Worm (Caenorhabditis elegans) whole organism, young adult: ENCODE data around the gene srd-12.

ENCODE experiments used
- B0019.2 ChIP-seq: fragments of 200-800 bp; sonication (Bioruptor generic); conservative IDR thresholded peaks from 2 replicates; pipeline ENCODE4 v1.3.6; 2022; ENCODE audit warnings: missing genetic modification reagents, missing genetic modification characterization, missing compliant biosample characterization
- B0261.1 ChIP-seq: sonication (generic microtip); optimal IDR thresholded peaks from 2 replicates; lab custom pipeline; 2016; ENCODE audit warnings: mild to moderate bottlenecking, missing genetic modification characterization, moderate library complexity, missing compliant biosample characterization
- B0336.3 ChIP-seq: fragments of 200-800 bp; sonication (Bioruptor generic); IDR thresholded peaks from 2 replicates; pipeline ENCODE4 v1.3.6; 2022; ENCODE audit warnings: missing genetic modification characterization, missing compliant biosample characterization
- C06A6.2 ChIP-seq: fragments of 200-800 bp; sonication (Bioruptor generic); conservative IDR thresholded peaks from 2 replicates; pipeline ENCODE4 v1.3.6; 2022; ENCODE audit warnings: missing genetic modification characterization, missing compliant biosample characterization
- D2030.7 ChIP-seq: fragments of 200-800 bp; sonication (Bioruptor generic); IDR thresholded peaks from 2 replicates; pipeline ENCODE4 v1.3.6; 2022; ENCODE audit warnings: missing genetic modification reagents, missing genetic modification characterization, missing compliant biosample characterization
- F52B5.7 ChIP-seq: sonication (generic microtip); optimal IDR thresholded peaks from 2 replicates; lab custom pipeline; 2016; ENCODE audit warnings: mild to moderate bottlenecking, missing genetic modification characterization, missing compliant biosample characterization
- Y53G8AR.9 ChIP-seq: fragments of 200-800 bp; sonication (Bioruptor generic); conservative IDR thresholded peaks from 2 replicates; pipeline ENCODE4 v1.3.6; 2022; ENCODE audit warnings: missing genetic modification reagents, missing genetic modification characterization, missing compliant biosample characterization
- Y56A3A.18 ChIP-seq: fragments of 200-800 bp; sonication (Bioruptor generic); IDR thresholded peaks from 2 replicates; pipeline ENCODE4 v1.3.6; 2022; ENCODE audit warnings: missing genetic modification reagents, missing genetic modification characterization, missing compliant biosample characterization
- Y79H2A.3 ChIP-seq: fragments of 200-800 bp; sonication (Bioruptor generic); conservative IDR thresholded peaks from 2 replicates; pipeline ENCODE4 v1.3.6; 2022; ENCODE audit warnings: missing genetic modification reagents, missing genetic modification characterization, missing compliant biosample characterization
- aptf-3 ChIP-seq: fragments of 200-800 bp; sonication (Bioruptor generic); IDR thresholded peaks from 2 replicates; pipeline ENCODE4 v1.3.6; 2022; ENCODE audit warnings: missing genetic modification characterization, missing compliant biosample characterization
- atf-7 ChIP-seq: sonication (generic microtip); optimal IDR thresholded peaks from 2 replicates; lab custom pipeline; 2017; ENCODE audit warnings: mild to moderate bottlenecking, missing genetic modification characterization, missing compliant biosample characterization
- attf-6 ChIP-seq: fragments of 200-800 bp; sonication (Bioruptor generic); IDR thresholded peaks from 2 replicates; pipeline ENCODE4 v1.3.6; 2022; ENCODE audit warnings: missing genetic modification reagents, missing genetic modification characterization, missing compliant biosample characterization
- bed-2 ChIP-seq: fragments of 200-800 bp; sonication (Bioruptor generic); IDR thresholded peaks from 2 replicates; pipeline ENCODE4 v1.3.6; 2022; ENCODE audit warnings: missing genetic modification reagents, missing genetic modification characterization, missing compliant biosample characterization
- ccch-3 ChIP-seq: fragments of 200-800 bp; sonication (Bioruptor generic); optimal IDR thresholded peaks from 2 replicates; lab custom pipeline; 2018; ENCODE audit warnings: mild to moderate bottlenecking, missing genetic modification characterization, missing compliant biosample characterization
- cebp-1 ChIP-seq, 2 experiments: fragments of 200-800 bp in 1 of 2; sonication (Bioruptor generic) in 1 of 2; sonication (generic microtip) in 1 of 2; IDR thresholded peaks in 1 of 2; optimal IDR thresholded peaks in 1 of 2; 2 replicates each; pipeline versions ENCODE4 v1.3.6 to Lab custom; 2017 to 2022; ENCODE audit warnings: missing compliant biosample characterization in 2 of 2, missing genetic modification characterization in 2 of 2, mild to moderate bottlenecking in 1 of 2, missing genetic modification reagents in 1 of 2, moderate library complexity in 1 of 2
- ceh-40 ChIP-seq: fragments of 200-800 bp; sonication (Bioruptor generic); IDR thresholded peaks from 2 replicates; pipeline ENCODE4 v1.3.6; 2022; ENCODE audit warnings: missing genetic modification characterization, missing compliant biosample characterization
- dox-1 ChIP-seq: fragments of 200-800 bp; sonication (Bioruptor generic); IDR thresholded peaks from 2 replicates; pipeline ENCODE4 v1.3.6; 2022; ENCODE audit warnings: missing genetic modification reagents, missing genetic modification characterization, missing compliant biosample characterization
- dpl-1 ChIP-seq: fragments of 150-350 bp; optimal IDR thresholded peaks from 2 replicates; lab custom pipeline; 2014; ENCODE audit warnings: missing biosample characterization, missing genetic modification reagents, missing genetic modification characterization
- ets-4 ChIP-seq: fragments of 200-800 bp; sonication (Bioruptor generic); optimal IDR thresholded peaks from 2 replicates; lab custom pipeline; 2018; ENCODE audit warnings: mild to moderate bottlenecking, missing genetic modification characterization, missing compliant biosample characterization
- gei-17 ChIP-seq: fragments of 200-800 bp; sonication (Bioruptor generic); optimal IDR thresholded peaks from 2 replicates; lab custom pipeline; 2018; ENCODE audit warnings: mild to moderate bottlenecking, missing genetic modification characterization, missing compliant biosample characterization
- lag-1 ChIP-seq: fragments of 200-800 bp; sonication (Bioruptor generic); IDR thresholded peaks from 2 replicates; pipeline ENCODE4 v1.3.6; 2022; ENCODE audit warnings: missing genetic modification reagents, missing genetic modification characterization, missing compliant biosample characterization
- lin-26 ChIP-seq: fragments of 200-800 bp; sonication (Bioruptor generic); IDR thresholded peaks from 2 replicates; pipeline ENCODE4 v1.3.6; 2022; ENCODE audit warnings: missing genetic modification reagents, missing genetic modification characterization, missing compliant biosample characterization
- madf-10 ChIP-seq: sonication (generic microtip); optimal IDR thresholded peaks from 2 replicates; lab custom pipeline; 2016; ENCODE audit warnings: mild to moderate bottlenecking, missing genetic modification characterization, missing compliant biosample characterization
- mcd-1 ChIP-seq: fragments of 200-800 bp; sonication (Bioruptor generic); IDR thresholded peaks from 2 replicates; pipeline ENCODE4 v1.3.6; 2022; ENCODE audit warnings: missing genetic modification reagents, missing genetic modification characterization, missing compliant biosample characterization
- mxl-1 ChIP-seq: sonication (generic microtip); optimal IDR thresholded peaks from 2 replicates; lab custom pipeline; 2016; ENCODE audit warnings: missing genetic modification characterization, missing compliant biosample characterization
- nfya-2 ChIP-seq: fragments of 200-800 bp; sonication (Bioruptor generic); IDR thresholded peaks from 2 replicates; pipeline ENCODE4 v1.3.6; 2022; ENCODE audit warnings: missing genetic modification reagents, missing genetic modification characterization, missing compliant biosample characterization
- nhr-27 ChIP-seq: fragments of 200-800 bp; sonication (Bioruptor generic); optimal IDR thresholded peaks from 2 replicates; lab custom pipeline; 2018; ENCODE audit warnings: mild to moderate bottlenecking, missing genetic modification characterization, moderate library complexity, missing compliant biosample characterization
- nhr-80 ChIP-seq: sonication (generic microtip); optimal IDR thresholded peaks from 2 replicates; lab custom pipeline; 2016; ENCODE audit warnings: missing genetic modification characterization, missing compliant biosample characterization
- nhr-90 ChIP-seq: sonication (generic microtip); optimal IDR thresholded peaks from 2 replicates; lab custom pipeline; 2016; ENCODE audit warnings: missing genotype, mild to moderate bottlenecking, missing genetic modification characterization, missing compliant biosample characterization
- pha-4 ChIP-seq: fragments of 150-350 bp; sonication (generic microtip); optimal IDR thresholded peaks from 2 replicates; lab custom pipeline; 2014; ENCODE audit warnings: missing biosample characterization, missing genetic modification reagents, missing genetic modification characterization
- rcor-1 ChIP-seq: fragments of 200-800 bp; sonication (Bioruptor generic); IDR thresholded peaks from 2 replicates; pipeline ENCODE4 v1.3.6; 2022; ENCODE audit warnings: missing genetic modification reagents, missing genetic modification characterization, missing compliant biosample characterization
- rec-8 ChIP-seq, 2 experiments: sonication (generic microtip); optimal IDR thresholded peaks; 2 replicates each; lab custom pipeline; 2016; ENCODE audit warnings: mild to moderate bottlenecking in 2 of 2, missing genetic modification characterization in 2 of 2, missing genetic modification reagents in 2 of 2, missing genotype in 2 of 2, missing biosample characterization in 1 of 2, missing compliant biosample characterization in 1 of 2, moderate library complexity in 1 of 2
- repo-1 ChIP-seq: sonication (generic microtip); optimal IDR thresholded peaks from 2 replicates; lab custom pipeline; 2017; ENCODE audit warnings: mild to moderate bottlenecking, missing genetic modification characterization, missing compliant biosample characterization
- rpc-1 ChIP-seq, 2 experiments: fragments of 150-350 bp in 1 of 2; sonication (generic microtip) in 1 of 2; optimal IDR thresholded peaks; 2 replicates each; lab custom pipeline; 2014 to 2018; ENCODE audit warnings: missing biosample characterization in 1 of 2, missing genetic modification characterization in 1 of 2, missing genetic modification reagents in 1 of 2, missing genotype in 1 of 2
- tbp1 ChIP-seq: fragments of 200-800 bp; sonication (Bioruptor generic); optimal IDR thresholded peaks from 2 replicates; lab custom pipeline; 2018; ENCODE audit warnings: mild to moderate bottlenecking, missing genetic modification characterization, missing compliant biosample characterization
- tlf-1 ChIP-seq: fragments of 200-800 bp; sonication (Bioruptor generic); optimal IDR thresholded peaks from 2 replicates; lab custom pipeline; 2018; ENCODE audit warnings: mild to moderate bottlenecking, missing genetic modification characterization, missing compliant biosample characterization
- zfh-2 ChIP-seq: fragments of 200-800 bp; sonication (Bioruptor generic); conservative IDR thresholded peaks from 2 replicates; pipeline ENCODE4 v1.3.6; 2022; ENCODE audit warnings: missing genetic modification reagents, missing genetic modification characterization, missing compliant biosample characterization
- ztf-22 ChIP-seq: fragments of 200-800 bp; sonication (Bioruptor generic); optimal IDR thresholded peaks from 2 replicates; lab custom pipeline; 2018; ENCODE audit warnings: mild to moderate bottlenecking, missing genetic modification characterization, moderate library complexity, missing compliant biosample characterization
- ztf-25 ChIP-seq: fragments of 200-800 bp; sonication (Bioruptor generic); IDR thresholded peaks from 2 replicates; pipeline ENCODE4 v1.3.6; 2022; ENCODE audit warnings: missing genetic modification reagents, missing genetic modification characterization, missing compliant biosample characterization
- ztf-26 ChIP-seq: sonication (generic microtip); optimal IDR thresholded peaks from 2 replicates; lab custom pipeline; 2017; ENCODE audit warnings: missing genetic modification characterization, missing compliant biosample characterization

srd-12 gene

ce11 chrIV:5655966-5656389, 25.9 kb upstream of the srd-12 start (continued):
- TF ChIP-seq Y79H2A.3 (GFP tag; lab: Robert Waterston, UW): no peak
- TF ChIP-seq nhr-27 (tag; lab: Kevin White, UChicago): no peak
- TF ChIP-seq tlf-1 (GFP tag; lab: Kevin White, UChicago): no peak
- TF ChIP-seq B0261.1: no peak
- no peak for TF ChIP-seq rpc-1 (optimal IDR thresholded peaks at IDR 0.05; lab: Kevin White, UChicago)
- TF ChIP-seq rpc-1 (tag; optimal IDR thresholded peaks at IDR 0.05; lab: Kevin White, UChicago): no peak
- peak; percentile 68 for TF ChIP-seq ztf-26 (tag; lab: Kevin White, UChicago)
- TF ChIP-seq D2030.7 (GFP tag; lab: Robert Waterston, UW): no peak
- no peak for TF ChIP-seq zfh-2 (GFP tag; lab: Robert Waterston, UW)
- TF ChIP-seq lin-26 (GFP tag; lab: Robert Waterston, UW): 0 out of 2 replicates have a peak, but pooled peaks have one; percentile 53

- TF ChIP-seq repo-1 (tag; lab: Kevin White, UChicago): no peak
- no peak for TF ChIP-seq F52B5.7 (tag; lab: Kevin White, UChicago)
- TF ChIP-seq ets-4: no peak
- no peak for TF ChIP-seq mxl-1 (tag; lab: Kevin White, UChicago)
- TF ChIP-seq gei-17 (GFP tag; lab: Kevin White, UChicago): no peak
Measured at ce11 chrIV:5654693-5655092, 24.6 kb upstream of the srd-12 start.

- peak; percentile 59; the same call in 1 of the 2 replicates for TF ChIP-seq dox-1 (GFP tag; lab: Robert Waterston, UW)
- peak; percentile 38 for TF ChIP-seq madf-10
- TF ChIP-seq aptf-3 (GFP tag; lab: Robert Waterston, UW): no peak
- no peak for TF ChIP-seq rcor-1 (GFP tag; lab: Robert Waterston, UW)
- TF ChIP-seq ceh-40 (GFP tag; lab: Robert Waterston, UW): no peak
- TF ChIP-seq nhr-90: peak; percentile 21
- no peak for TF ChIP-seq tbp1 (GFP tag; lab: Kevin White, UChicago)
- TF ChIP-seq nfya-2 (GFP tag; lab: Robert Waterston, UW): no peak
- no peak for TF ChIP-seq lag-1 (GFP tag; lab: Robert Waterston, UW)
- peak; percentile 38 for TF ChIP-seq atf-7
- TF ChIP-seq rec-8 (tag; optimal IDR thresholded peaks at IDR 0.05; lab: Kevin White, UChicago): no peak
- TF ChIP-seq nhr-80 (tag; lab: Kevin White, UChicago): peak; percentile 92
- TF ChIP-seq bed-2: no peak
- no peak for TF ChIP-seq C06A6.2 (GFP tag; lab: Robert Waterston, UW)
- TF ChIP-seq ccch-3 (GFP tag; lab: Kevin White, UChicago): no peak
- TF ChIP-seq Y53G8AR.9 (GFP tag; lab: Robert Waterston, UW): 0 out of 2 replicates have a peak, but pooled peaks have one; percentile 41
- peak; percentile 65 for TF ChIP-seq pha-4
- no peak for TF ChIP-seq ztf-22 (GFP tag; lab: Kevin White, UChicago)
- TF ChIP-seq ztf-25 (GFP tag; lab: Robert Waterston, UW): no peak
- TF ChIP-seq mcd-1 (GFP tag; lab: Robert Waterston, UW): 0 out of 2 replicates have a peak, but pooled peaks have one; percentile 6
- TF ChIP-seq attf-6 (GFP tag; lab: Robert Waterston, UW): no peak
Measured at ce11 chrIV:5654203-5654602, 24.1 kb upstream of the srd-12 start.

ce11 chrIV:5653649-5654048, 23.6 kb upstream of the srd-12 start, which contains the start of gene clec-178:
Gene clec-178, plus strand, starts transcription at chrIV:5653949.
- peak; percentile 42; the same call in 1 of the 2 replicates for TF ChIP-seq Y56A3A.18
- no peak for TF ChIP-seq cebp-1 (GFP tag; IDR thresholded peaks at IDR 0.05; lab: Robert Waterston, UW)
- TF ChIP-seq cebp-1 (tag; optimal IDR thresholded peaks at IDR 0.05; lab: Kevin White, UChicago): no peak
- no peak for TF ChIP-seq dpl-1 (GFP tag; lab: Kevin White, UChicago)
- TF ChIP-seq nfya-2 (GFP tag; lab: Robert Waterston, UW): no peak
- no peak for TF ChIP-seq F52B5.7 (tag; lab: Kevin White, UChicago)
- no peak for TF ChIP-seq B0336.3 (GFP tag; lab: Robert Waterston, UW)
- TF ChIP-seq B0019.2 (GFP tag; lab: Robert Waterston, UW): no peak
- TF ChIP-seq, all 124 proteins: peak for 1
